Fruit fly (Drosophila melanogaster): ENCODE data around the gene Prx2.

The Prx2 gene

DNA sequence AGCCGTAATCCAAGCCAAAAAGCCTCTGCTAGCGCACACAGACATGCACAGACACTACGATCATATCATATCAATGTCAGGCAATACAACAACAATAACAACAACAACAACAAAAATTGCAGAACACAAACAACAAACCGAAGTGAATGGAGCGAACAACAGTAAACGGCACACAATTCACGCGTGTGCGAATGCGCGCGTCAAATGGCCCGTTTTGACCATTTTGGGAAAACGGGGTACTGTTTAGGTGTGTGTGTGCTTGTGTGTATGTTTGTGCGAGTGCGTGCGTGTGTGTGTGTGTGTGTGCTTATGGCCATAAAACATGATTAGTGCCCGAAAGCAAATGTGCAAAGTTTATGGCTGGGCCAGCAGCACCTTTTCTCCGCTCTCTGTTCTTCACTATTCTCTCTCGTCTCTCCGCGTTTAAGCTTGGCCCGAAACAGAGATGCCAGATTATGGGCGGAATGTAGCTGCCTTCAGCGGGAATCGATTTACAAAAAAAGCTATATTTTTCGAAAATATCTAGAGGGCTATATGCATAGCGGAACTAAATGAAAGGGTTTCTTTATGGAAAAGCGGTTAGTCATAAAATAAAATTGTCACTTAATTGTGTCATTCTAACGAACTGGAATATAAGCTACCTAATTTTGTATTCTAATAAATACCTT, 28.7 kb upstream of the Prx2 start:
- TF ChIP-seq ss (GFP tag; optimal IDR thresholded peaks at IDR 0.05) (peak in 1 of 2 experiments; percentile 19), CG10669 (GFP tag; optimal IDR thresholded peaks at IDR 0.05) (no peak), Eip78C (GFP tag) (peak; percentile 50), eg (GFP tag; IDR thresholded peaks at IDR 0.05) (0 out of 3 replicates have a peak, but pooled peaks have one; percentile 24), cyc (GFP tag; optimal IDR thresholded peaks at IDR 0.05) (no peak), svp (GFP tag) (peak; percentile 61), CG3919 (GFP tag; optimal IDR thresholded peaks at IDR 0.05) (no peak)

DNA sequence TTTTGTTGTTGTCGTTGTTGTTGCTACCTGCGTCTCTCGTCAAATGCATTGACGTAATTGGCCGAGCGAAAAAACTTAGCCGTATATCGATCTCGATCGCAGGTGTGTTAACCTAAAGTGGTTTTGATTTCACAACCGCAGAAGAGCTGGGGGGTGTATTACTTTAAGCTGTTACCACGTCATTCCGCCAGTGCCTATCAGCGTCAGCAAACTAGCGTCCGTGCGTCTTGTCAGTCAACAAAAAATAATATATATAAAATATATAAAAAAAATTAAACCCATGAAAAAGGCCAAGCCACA, 27.4 kb upstream of the Prx2 start, which contains the start of gene CG1764:
TSS of gene CG1764 (minus strand) at position 101 of the 300 bp plus-strand sequence.
- no peak for TF ChIP-seq CG8119 (GFP tag; IDR thresholded peaks at IDR 0.05)
- TF ChIP-seq Hr39 (GFP tag; optimal IDR thresholded peaks at IDR 0.05) = no peak
- no peak for TF ChIP-seq lz (GFP tag; optimal IDR thresholded peaks at IDR 0.05)
- TF ChIP-seq ss (GFP tag; optimal IDR thresholded peaks at IDR 0.05) = no peak
- no peak for TF ChIP-seq Ets96B (tag; optimal IDR thresholded peaks at IDR 0.05)
- TF ChIP-seq spab (GFP tag; optimal IDR thresholded peaks at IDR 0.05) = no peak
- TF ChIP-seq fkh (GFP tag; optimal IDR thresholded peaks at IDR 0.05) = no peak
- no peak for TF ChIP-seq CG6792 (GFP tag; optimal IDR thresholded peaks at IDR 0.05)
- TF ChIP-seq Lpt (GFP tag; optimal IDR thresholded peaks at IDR 0.05) = no peak
- no peak for TF ChIP-seq fd59A (GFP tag; optimal IDR thresholded peaks at IDR 0.05)
- TF ChIP-seq Blimp-1 (GFP tag; optimal IDR thresholded peaks at IDR 0.05) = no peak
- TF ChIP-seq Eip75B (GFP tag; optimal IDR thresholded peaks at IDR 0.05) = no peak
- no peak for TF ChIP-seq dsx (GFP tag; optimal IDR thresholded peaks at IDR 0.05; ENCODE audit: poor library complexity, severe bottlenecking)
- TF ChIP-seq CG6854 (GFP tag; optimal IDR thresholded peaks at IDR 0.05) = no peak
- no peak for TF ChIP-seq Eip78C (GFP tag)
- TF ChIP-seq esn (GFP tag; optimal IDR thresholded peaks at IDR 0.05) = no peak

dm6 chrX:13302615-13303526, 26.8 kb upstream of the Prx2 start:
- TF ChIP-seq CG7368 (GFP tag; optimal IDR thresholded peaks at IDR 0.05) (no peak), dsx (GFP tag; optimal IDR thresholded peaks at IDR 0.05; ENCODE audit: poor library complexity, severe bottlenecking) (no peak), achi (GFP tag; optimal IDR thresholded peaks at IDR 0.05) (peak; percentile 19), CG4318 (GFP tag; optimal IDR thresholded peaks at IDR 0.05) (no peak), CG6276 (GFP tag; optimal IDR thresholded peaks at IDR 0.05) (peak; percentile 69), Lpt (GFP tag; optimal IDR thresholded peaks at IDR 0.05) (peak; percentile 21), CG8632 (GFP tag; optimal IDR thresholded peaks at IDR 0.05) (peak; percentile 55), CG3919 (GFP tag; optimal IDR thresholded peaks at IDR 0.05) (peak; percentile 5), esn (GFP tag; optimal IDR thresholded peaks at IDR 0.05) (no peak), cyc (GFP tag; optimal IDR thresholded peaks at IDR 0.05) (no peak), CG11294 (GFP tag; IDR thresholded peaks at IDR 0.05) (no peak), CG32006 (GFP tag; optimal IDR thresholded peaks at IDR 0.05) (peak; percentile 24), CG6163 (GFP tag; IDR thresholded peaks at IDR 0.05) (peak; percentile 61), acj6 (GFP tag; optimal IDR thresholded peaks at IDR 0.05) (peak; percentile 6), eg (GFP tag; IDR thresholded peaks at IDR 0.05) (peak; percentile 74), CG10631 (GFP tag; optimal IDR thresholded peaks at IDR 0.05) (no peak), Ets96B (tag; optimal IDR thresholded peaks at IDR 0.05) (peak; percentile 27), CG34406 (GFP tag; optimal IDR thresholded peaks at IDR 0.05) (peak; percentile 27), fkh (GFP tag; optimal IDR thresholded peaks at IDR 0.05) (peak; percentile 39), net (GFP tag; optimal IDR thresholded peaks at IDR 0.05) (peak; percentile 44), Blimp-1 (GFP tag; optimal IDR thresholded peaks at IDR 0.05) (peak; percentile 4), Eip93F (GFP tag; optimal IDR thresholded peaks at IDR 0.05) (peak; percentile 5), OdsH (GFP tag; optimal IDR thresholded peaks at IDR 0.05) (peak; percentile 2), lz (GFP tag; optimal IDR thresholded peaks at IDR 0.05) (no peak), CG1621 (tag; optimal IDR thresholded peaks at IDR 0.05) (peak; percentile 44), CG15336 (GFP tag; IDR thresholded peaks at IDR 0.05) (peak; percentile 41; the same call in 1 of the 2 replicates), Sox102F (GFP tag; optimal IDR thresholded peaks at IDR 0.05) (no peak), Gug (GFP tag; IDR thresholded peaks at IDR 0.05) (peak; percentile 57), CG9139 (GFP tag; optimal IDR thresholded peaks at IDR 0.05) (peak; percentile 75), CG3032 (tag; optimal IDR thresholded peaks at IDR 0.05) (peak; percentile 60), Sox15 (GFP tag; optimal IDR thresholded peaks at IDR 0.05) (no peak), CG11762 (GFP tag; optimal IDR thresholded peaks at IDR 0.05; ENCODE audit: insufficient read depth) (no peak), CG8319 (GFP tag; optimal IDR thresholded peaks at IDR 0.05) (peak; percentile 10)
